Fruit fly (Drosophila melanogaster) whole organism: ENCODE measurements around the gene Akt.

Experiments used
- CG8478 ChIP-seq: fragments of >200 bp; optimal IDR thresholded peaks from 2 replicates; lab custom pipeline; 2018; ENCODE audit warnings: inconsistent platforms
- Dll ChIP-seq: fragments of >200 bp; optimal IDR thresholded peaks from 2 replicates; lab custom pipeline; 2017
- EcR ChIP-seq, 2 experiments: fragments of >200 bp; optimal IDR thresholded peaks; 2 replicates each; lab custom pipeline; 2017; ENCODE audit warnings: missing biosample characterization in 2 of 2, missing genetic modification characterization in 2 of 2, missing genetic modification reagents in 2 of 2
- pan ChIP-seq: fragments of >200 bp; optimal IDR thresholded peaks from 2 replicates; lab custom pipeline; 2017
- psq ChIP-seq: fragments of >200 bp; optimal IDR thresholded peaks from 2 replicates; lab custom pipeline; 2017
- usp ChIP-seq: fragments of >200 bp; optimal IDR thresholded peaks from 2 replicates; lab custom pipeline; 2017; ENCODE audit warnings: missing biosample characterization, missing genetic modification characterization, mixed read lengths

dm6 chr3R:16094011-16094729 is 4.9 kb upstream of the Akt start:
- TF ChIP-seq CG8478 (lab: Kevin White, UChicago) (no peak), pan (lab: Kevin White, UChicago) (peak; percentile 86), psq (lab: Kevin White, UChicago) (no peak), usp (GFP tag; lab: Kevin White, UChicago) (no peak), EcR (GFP tag; optimal IDR thresholded peaks at IDR 0.05; lab: Kevin White, UChicago) (no peak), Dll (lab: Kevin White, UChicago) (no peak)
